Worm (Caenorhabditis elegans): ENCODE results near the gene F47B7.5.

DNA sequence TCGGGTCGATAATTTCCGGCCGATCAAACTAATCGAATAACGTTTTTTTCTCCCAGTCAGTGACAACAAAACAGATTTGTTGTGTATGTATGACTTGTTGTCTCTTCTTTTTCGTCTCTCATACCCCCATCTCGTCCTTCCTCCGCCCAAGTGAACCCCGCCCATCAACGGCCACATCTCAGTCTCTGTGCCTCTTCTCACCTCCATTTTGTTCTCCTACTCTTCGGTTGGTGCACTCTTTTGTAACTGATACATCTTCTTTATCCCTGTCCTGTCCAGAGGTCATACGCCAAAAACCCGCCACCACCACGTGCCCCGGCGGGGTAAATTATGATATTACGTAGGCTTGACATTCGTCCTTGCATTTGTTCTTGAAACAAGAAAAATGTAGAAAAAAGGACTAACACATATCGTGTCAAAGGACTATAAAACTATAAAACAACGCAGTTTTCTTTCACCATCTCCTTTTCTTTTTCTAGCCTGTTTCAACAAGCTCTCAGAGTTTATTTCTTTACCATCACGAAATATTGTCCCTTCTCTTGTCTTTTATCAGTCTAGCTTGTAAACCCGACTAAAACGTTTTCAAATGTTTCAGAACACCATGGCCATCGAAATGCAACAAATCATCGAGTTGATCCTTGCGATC is 18.9 kb upstream of the F47B7.5 start, which contains the start of gene pmpl-1:
- TF ChIP-seq ztf-29 (GFP tag; IDR thresholded peaks at IDR 0.05) (no peak), flt-1 (GFP tag; IDR thresholded peaks at IDR 0.05) (no peak), tab-1 (GFP tag; IDR thresholded peaks at IDR 0.05) (no peak), ref-1 (GFP tag; conservative IDR thresholded peaks at IDR 0.05) (no peak), T22C8.4 (GFP tag; IDR thresholded peaks at IDR 0.05) (no peak), klf-2 (GFP tag; conservative IDR thresholded peaks at IDR 0.05) (no peak), cog-1 (tag; optimal IDR thresholded peaks at IDR 0.05) (no peak), med-1 (GFP tag; optimal IDR thresholded peaks at IDR 0.05; ENCODE audit: insufficient read depth) (no peak)

Measured in whole organism, midembryonic.